Worm (Caenorhabditis elegans) whole organism, late embryonic: Measurements from ENCODE around the gene cec-2.

Source experiments
- F13H6.1 ChIP-seq: sonication (generic microtip); optimal IDR thresholded peaks from 2 replicates; lab custom pipeline; 2016; ENCODE audit warnings: missing genetic modification characterization, missing compliant biosample characterization
- T23F11.4 ChIP-seq: fragments of 200-800 bp; sonication (Bioruptor generic); optimal IDR thresholded peaks from 2 replicates; lab custom pipeline; 2018; ENCODE audit warnings: mild to moderate bottlenecking, missing genetic modification characterization, missing compliant biosample characterization
- ahr-1 ChIP-seq: sonication (generic microtip); optimal IDR thresholded peaks from 2 replicates; lab custom pipeline; 2016; ENCODE audit warnings: missing genetic modification characterization, missing compliant biosample characterization
- ceh-14 ChIP-seq: sonication (generic microtip); optimal IDR thresholded peaks from 2 replicates; lab custom pipeline; 2016; ENCODE audit warnings: missing genotype, missing genetic modification characterization, missing compliant biosample characterization
- ceh-18 ChIP-seq: sonication (generic microtip); optimal IDR thresholded peaks from 2 replicates; lab custom pipeline; 2016; ENCODE audit warnings: missing genetic modification characterization, missing compliant biosample characterization
- ceh-22 ChIP-seq: sonication (generic microtip); optimal IDR thresholded peaks from 2 replicates; lab custom pipeline; 2017; ENCODE audit warnings: missing biosample characterization, missing genetic modification characterization
- ceh-30 ChIP-seq: fragments of 150-350 bp; optimal IDR thresholded peaks from 2 replicates; lab custom pipeline; 2014; ENCODE audit warnings: missing biosample characterization, missing genetic modification characterization
- ceh-45 ChIP-seq: fragments of 200-800 bp; sonication (Bioruptor generic); IDR thresholded peaks from 2 replicates; pipeline ENCODE4 v1.3.6; 2022; ENCODE audit warnings: missing genetic modification reagents, missing genetic modification characterization, missing compliant biosample characterization
- ceh-6 ChIP-seq: fragments of 200-800 bp; sonication (Bioruptor generic); optimal IDR thresholded peaks from 2 replicates; lab custom pipeline; 2018; ENCODE audit warnings: mild to moderate bottlenecking, missing genetic modification characterization, missing compliant biosample characterization
- che-1 ChIP-seq: sonication (generic microtip); optimal IDR thresholded peaks from 2 replicates; lab custom pipeline; 2016; ENCODE audit warnings: mild to moderate bottlenecking, missing genetic modification characterization, missing compliant biosample characterization
- dmd-4 ChIP-seq: sonication (generic microtip); optimal IDR thresholded peaks from 2 replicates; lab custom pipeline; 2016; ENCODE audit warnings: borderline replicate concordance, missing genetic modification characterization, missing compliant biosample characterization
- dve-1 ChIP-seq: sonication (generic microtip); optimal IDR thresholded peaks from 2 replicates; lab custom pipeline; 2017; ENCODE audit warnings: antibody characterized with exemption, mild to moderate bottlenecking, missing genetic modification characterization, missing compliant biosample characterization
- elt-4 ChIP-seq: sonication (generic microtip); optimal IDR thresholded peaks from 2 replicates; lab custom pipeline; 2016; ENCODE audit warnings: missing genetic modification characterization, missing compliant biosample characterization
- ets-4 ChIP-seq: sonication (generic microtip); optimal IDR thresholded peaks from 2 replicates; lab custom pipeline; 2016; ENCODE audit warnings: missing genetic modification characterization, missing compliant biosample characterization
- fkh-10 ChIP-seq: fragments of 150-350 bp; optimal IDR thresholded peaks from 2 replicates; lab custom pipeline; 2014; ENCODE audit warnings: missing biosample characterization, missing genetic modification reagents, missing genetic modification characterization
- fkh-6 ChIP-seq: sonication (generic microtip); optimal IDR thresholded peaks from 2 replicates; lab custom pipeline; 2016; ENCODE audit warnings: missing genetic modification characterization, missing compliant biosample characterization
- hlh-13 ChIP-seq: fragments of 200-800 bp; sonication (Bioruptor generic); optimal IDR thresholded peaks from 2 replicates; lab custom pipeline; 2018; ENCODE audit warnings: mild to moderate bottlenecking, missing genetic modification characterization, missing compliant biosample characterization
- hlh-15 ChIP-seq: sonication (generic microtip); optimal IDR thresholded peaks from 2 replicates; lab custom pipeline; 2016; ENCODE audit warnings: missing genetic modification characterization, missing compliant biosample characterization
- hlh-30 ChIP-seq: sonication (generic microtip); optimal IDR thresholded peaks from 2 replicates; lab custom pipeline; 2017; ENCODE audit warnings: antibody characterized with exemption, missing genetic modification characterization, missing compliant biosample characterization; ENCODE audit not compliant: insufficient read depth
- hlh-6 ChIP-seq: sonication (generic microtip); optimal IDR thresholded peaks from 2 replicates; lab custom pipeline; 2016; ENCODE audit warnings: missing genotype, missing genetic modification characterization, missing compliant biosample characterization
- lin-11 ChIP-seq: fragments of 200-800 bp; sonication (Bioruptor generic); optimal IDR thresholded peaks from 2 replicates; lab custom pipeline; 2018; ENCODE audit warnings: mild to moderate bottlenecking, missing genetic modification characterization, missing compliant biosample characterization
- madf-2 ChIP-seq: sonication (generic microtip); optimal IDR thresholded peaks from 2 replicates; lab custom pipeline; 2017; ENCODE audit warnings: missing genetic modification characterization, missing compliant biosample characterization
- mec-3 ChIP-seq: sonication (generic microtip); optimal IDR thresholded peaks from 2 replicates; lab custom pipeline; 2016; ENCODE audit warnings: borderline replicate concordance, missing genetic modification characterization, missing compliant biosample characterization
- nhr-232 ChIP-seq: sonication (generic microtip); optimal IDR thresholded peaks from 2 replicates; lab custom pipeline; 2016; ENCODE audit warnings: missing genetic modification characterization, missing compliant biosample characterization
- npax-4 ChIP-seq: sonication (generic microtip); optimal IDR thresholded peaks from 2 replicates; lab custom pipeline; 2016; ENCODE audit warnings: missing genetic modification characterization, missing compliant biosample characterization
- odd-2 ChIP-seq: sonication (generic microtip); optimal IDR thresholded peaks from 2 replicates; lab custom pipeline; 2017; ENCODE audit warnings: antibody characterized with exemption, mild to moderate bottlenecking, missing genetic modification characterization, missing compliant biosample characterization
- pag-3 ChIP-seq: sonication (generic microtip); optimal IDR thresholded peaks from 2 replicates; lab custom pipeline; 2016; ENCODE audit warnings: missing compliant biosample characterization, missing genetic modification characterization, borderline replicate concordance
- pros-1 ChIP-seq: fragments of 150-350 bp; optimal IDR thresholded peaks from 2 replicates; lab custom pipeline; 2014; ENCODE audit warnings: missing biosample characterization, missing genetic modification reagents, missing genetic modification characterization
- rnt-1 ChIP-seq: sonication (generic microtip); optimal IDR thresholded peaks from 2 replicates; lab custom pipeline; 2016; ENCODE audit warnings: missing genetic modification characterization, missing compliant biosample characterization
- sdc-2 ChIP-seq: sonication (generic microtip); optimal IDR thresholded peaks from 2 replicates; lab custom pipeline; 2016; ENCODE audit warnings: missing genotype, missing genetic modification characterization, missing compliant biosample characterization
- sox-2 ChIP-seq: fragments of 200-800 bp; sonication (Bioruptor generic); IDR thresholded peaks from 2 replicates; pipeline ENCODE4 v1.3.6; 2022; ENCODE audit warnings: missing genetic modification reagents, missing genetic modification characterization, missing compliant biosample characterization
- sox-4 ChIP-seq: sonication (generic microtip); optimal IDR thresholded peaks from 2 replicates; lab custom pipeline; 2017; ENCODE audit warnings: mild to moderate bottlenecking, missing genetic modification characterization, inconsistent platforms, missing compliant biosample characterization
- tbx-2 ChIP-seq: sonication (generic microtip); optimal IDR thresholded peaks from 2 replicates; lab custom pipeline; 2016; ENCODE audit warnings: missing genetic modification characterization, missing compliant biosample characterization
- ttx-3 ChIP-seq: sonication (generic microtip); optimal IDR thresholded peaks from 2 replicates; lab custom pipeline; 2016; ENCODE audit warnings: missing genetic modification reagents, missing genetic modification characterization, missing compliant biosample characterization
- unc-42 ChIP-seq: sonication (generic microtip); optimal IDR thresholded peaks from 2 replicates; lab custom pipeline; 2016; ENCODE audit warnings: missing genotype, missing genetic modification characterization, missing compliant biosample characterization
- unc-55 ChIP-seq: sonication (generic microtip); optimal IDR thresholded peaks from 2 replicates; lab custom pipeline; 2017; ENCODE audit warnings: missing biosample characterization, missing genetic modification reagents, missing genetic modification characterization
- zip-5 ChIP-seq: sonication (generic microtip); optimal IDR thresholded peaks from 2 replicates; lab custom pipeline; 2016; ENCODE audit warnings: missing genetic modification characterization, missing compliant biosample characterization
- ztf-16 ChIP-seq: sonication (generic microtip); optimal IDR thresholded peaks from 2 replicates; lab custom pipeline; 2017; ENCODE audit warnings: missing genetic modification characterization, missing compliant biosample characterization

cec-2 gene

ce11 chrIV:1215536-1215935 is 45.0 kb downstream of the cec-2 start:
- TF ChIP-seq ceh-45 (GFP tag; lab: Robert Waterston, UW) (no peak), F13H6.1 (tag; lab: Kevin White, UChicago) (no peak), tbx-2 (no peak), sdc-2 (tag; lab: Kevin White, UChicago) (no peak), fkh-6 (tag; lab: Kevin White, UChicago) (no peak), dve-1 (tag; lab: Kevin White, UChicago) (no peak), ets-4 (tag; lab: Kevin White, UChicago) (no peak), T23F11.4 (GFP tag; lab: Kevin White, UChicago) (no peak), hlh-6 (tag; lab: Kevin White, UChicago) (no peak), odd-2 (tag; lab: Kevin White, UChicago) (no peak), lin-11 (tag; lab: Kevin White, UChicago) (no peak), rnt-1 (no peak), ceh-18 (tag; lab: Kevin White, UChicago) (no peak)
- TF ChIP-seq, all 69 proteins: peak for 0

DNA sequence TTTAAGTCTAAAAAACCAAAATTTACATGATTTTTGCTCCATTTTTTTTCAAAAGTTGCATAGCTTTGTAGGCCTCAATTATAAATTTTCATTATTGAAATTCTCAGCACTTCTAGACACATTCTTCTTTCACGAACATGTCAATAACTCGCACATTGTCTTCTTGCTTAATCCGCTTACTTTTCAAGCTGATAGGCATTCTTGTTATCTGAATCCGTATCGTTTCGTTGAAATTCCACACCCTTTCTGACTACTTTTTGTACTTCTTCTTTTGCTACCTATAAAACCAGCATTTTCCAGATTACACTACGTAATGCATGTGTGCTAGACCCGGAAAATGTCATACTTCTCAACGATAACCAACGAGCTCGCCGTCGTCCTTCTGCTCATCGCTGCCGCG is 45.8 kb downstream of the cec-2 start, which contains the start of gene W09G12.9:
Gene W09G12.9, plus strand, starts transcription at position 301 of the 400 bp plus-strand sequence.
- TF ChIP-seq elt-4 (tag; lab: Kevin White, UChicago) (no peak), ceh-14 (tag; lab: Kevin White, UChicago) (no peak), unc-42 (no peak), hlh-13 (no peak), ceh-22 (no peak), sox-4 (tag; lab: Kevin White, UChicago) (no peak), pros-1 (tag; lab: Kevin White, UChicago) (no peak), fkh-6 (tag; lab: Kevin White, UChicago) (no peak), ttx-3 (no peak), lin-11 (tag; lab: Kevin White, UChicago) (no peak), unc-55 (GFP tag; lab: Kevin White, UChicago) (no peak), hlh-15 (tag; lab: Kevin White, UChicago) (no peak), dmd-4 (tag; lab: Kevin White, UChicago) (no peak), sox-2 (GFP tag; lab: Robert Waterston, UW) (no peak), ahr-1 (no peak), npax-4 (tag; lab: Kevin White, UChicago) (no peak)

ce11 chrIV:1217265-1217664 is 46.8 kb downstream of the cec-2 start:
- TF ChIP-seq dve-1 (tag; lab: Kevin White, UChicago) = peak; percentile 57

ce11 chrIV:1221167-1221566 is 50.7 kb downstream of the cec-2 start, which contains the start of gene W09G12.10:
W09G12.10 (minus strand) TSS chrIV:1221287.
- TF ChIP-seq ztf-16 (tag; lab: Kevin White, UChicago) (no peak), dmd-4 (tag; lab: Kevin White, UChicago) (no peak), ceh-6 (GFP tag; lab: Kevin White, UChicago) (no peak), ahr-1 (no peak), hlh-30 (tag; lab: Kevin White, UChicago) (no peak), madf-2 (tag; lab: Kevin White, UChicago) (no peak), zip-5 (tag; lab: Kevin White, UChicago) (no peak), npax-4 (tag; lab: Kevin White, UChicago) (no peak), elt-4 (tag; lab: Kevin White, UChicago) (no peak), ttx-3 (no peak), ceh-30 (no peak), pag-3 (tag; lab: Kevin White, UChicago) (no peak)

DNA sequence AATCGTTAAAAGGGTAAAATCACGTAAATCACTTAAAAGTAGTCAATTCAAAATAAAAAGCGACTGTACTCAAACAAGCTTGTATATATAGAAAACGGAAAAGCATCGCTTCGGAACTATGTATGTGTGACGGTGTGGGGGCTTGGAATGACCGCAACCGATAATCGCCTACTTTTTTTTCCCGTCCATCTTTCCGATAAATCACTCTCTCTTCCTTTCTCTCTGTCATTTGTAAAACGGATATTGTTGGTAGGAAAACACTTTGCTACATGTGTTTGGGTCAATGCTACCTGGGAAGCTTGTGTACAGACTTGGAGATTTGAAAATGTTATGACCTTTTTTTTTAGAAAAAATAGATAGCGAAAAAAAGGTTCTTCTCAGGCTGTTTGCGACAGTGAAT is 54.3 kb downstream of the cec-2 start:
- no peak for TF ChIP-seq F13H6.1 (tag; lab: Kevin White, UChicago)
- TF ChIP-seq che-1 (tag; lab: Kevin White, UChicago) = no peak
- no peak for TF ChIP-seq mec-3 (tag; lab: Kevin White, UChicago)
- TF ChIP-seq hlh-15 (tag; lab: Kevin White, UChicago) = no peak
- TF ChIP-seq zip-5 (tag; lab: Kevin White, UChicago) = no peak
- TF ChIP-seq ceh-18 (tag; lab: Kevin White, UChicago) = no peak
- no peak for TF ChIP-seq ceh-22
- no peak for TF ChIP-seq lin-11 (tag; lab: Kevin White, UChicago)
- no peak for TF ChIP-seq fkh-10 (GFP tag; lab: Kevin White, UChicago)
- TF ChIP-seq nhr-232 (tag; lab: Kevin White, UChicago) = no peak
